Worm (Caenorhabditis elegans): ENCODE results near the gene C17C3.9.

DNA sequence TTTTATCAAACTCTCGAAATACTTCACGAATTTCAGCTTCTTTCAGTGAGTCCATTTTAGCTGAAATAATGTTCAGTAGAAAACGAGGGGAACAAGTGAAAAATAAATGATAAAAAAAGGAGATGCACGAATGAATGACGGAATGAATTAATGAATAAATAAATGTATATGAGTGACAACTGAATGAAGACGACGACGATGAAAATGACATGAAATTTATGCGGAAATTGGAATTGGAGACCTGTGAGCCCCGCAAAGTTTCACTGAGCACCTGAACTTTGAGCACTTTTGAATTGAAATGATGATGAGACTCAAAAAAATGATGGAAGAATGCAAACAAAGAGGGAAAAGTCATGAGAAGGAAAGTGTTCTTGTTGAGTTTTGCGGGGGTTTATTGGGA lies 50.1 kb downstream of the C17C3.9 start, which contains the start of gene cal-8:
- TF ChIP-seq pha-4 (tag; optimal IDR thresholded peaks at IDR 0.05): no peak
- TF ChIP-seq lin-13 (tag; optimal IDR thresholded peaks at IDR 0.05): no peak
- TF ChIP-seq zip-8 (tag; optimal IDR thresholded peaks at IDR 0.05): no peak
- no peak for TF ChIP-seq blmp-1 (tag; optimal IDR thresholded peaks at IDR 0.05)
- no peak for TF ChIP-seq lsy-2 (tag; optimal IDR thresholded peaks at IDR 0.05)
- no peak for TF ChIP-seq snpc-4 (tag; optimal IDR thresholded peaks at IDR 0.05)
- no peak for TF ChIP-seq elt-1 (tag; optimal IDR thresholded peaks at IDR 0.05; ENCODE audit: borderline replicate concordance, insufficient read depth)
